Fruit fly (Drosophila melanogaster): Measurements from ENCODE around the gene beat-Ic.

- TF ChIP-seq CG8478 (optimal IDR thresholded peaks at IDR 0.05) (no peak), usp (GFP tag; optimal IDR thresholded peaks at IDR 0.05) (no peak)
These were observed 37.8 kb upstream of the beat-Ic start, which contains the start of gene beat-Ib for dm6 chr2L:15962335-15962734.

Measured in whole organism.